Fruit fly (Drosophila melanogaster) whole organism: ENCODE data around the gene Drsl2.

Source experiments
- pan ChIP-seq: fragments of >200 bp; optimal IDR thresholded peaks from 2 replicates; lab custom pipeline; 2017
- psq ChIP-seq: fragments of >200 bp; optimal IDR thresholded peaks from 2 replicates; lab custom pipeline; 2017
- usp ChIP-seq: fragments of >200 bp; optimal IDR thresholded peaks from 2 replicates; lab custom pipeline; 2017; ENCODE audit warnings: missing biosample characterization, missing genetic modification characterization, mixed read lengths

DNA sequence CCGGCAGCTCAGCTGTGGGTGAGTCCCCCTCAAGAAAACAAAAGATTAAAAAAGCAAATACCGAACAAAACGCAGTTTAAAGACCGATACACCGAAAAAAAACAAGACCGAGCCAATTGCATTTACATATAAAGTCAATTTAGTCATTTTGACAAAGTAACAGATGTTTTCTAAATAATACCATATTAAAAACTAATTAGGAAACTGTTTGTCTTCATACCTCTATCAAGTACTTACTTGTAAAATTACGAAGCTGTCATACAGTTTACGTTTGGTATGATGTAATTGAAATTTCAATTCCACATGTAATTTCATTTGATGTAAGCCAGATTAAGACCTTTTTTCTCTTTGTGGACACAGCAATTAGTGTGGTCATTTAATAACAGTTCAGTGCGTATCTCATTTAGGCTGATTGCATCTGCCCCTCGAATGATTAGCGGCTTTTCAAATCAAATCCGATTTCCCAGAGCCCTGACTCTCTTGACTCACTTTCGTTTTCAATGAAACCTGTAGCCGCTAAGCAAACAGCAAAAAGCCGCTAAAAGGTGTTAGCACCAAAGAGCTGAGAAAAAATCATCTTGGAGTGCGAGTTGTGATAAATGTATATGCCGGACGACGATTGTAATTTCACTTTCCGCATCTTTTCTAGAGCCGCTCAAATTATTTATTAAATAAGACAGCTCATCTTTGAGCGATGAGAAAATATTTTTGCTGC lies 39.5 kb upstream of the Drsl2 start:
- TF ChIP-seq pan (lab: Kevin White, UChicago) (no peak), psq (lab: Kevin White, UChicago) (no peak), usp (GFP tag; lab: Kevin White, UChicago) (no peak)
